Fruit fly (Drosophila melanogaster): Measurements from ENCODE around the gene CIAPIN1.

The CIAPIN1 gene

dm6 chr2L:15056359-15057220, 17.9 kb upstream of the CIAPIN1 start:
- TF ChIP-seq ttk (optimal IDR thresholded peaks at IDR 0.05) = no peak
- no peak for TF ChIP-seq insv (optimal IDR thresholded peaks at IDR 0.05)
- no peak for TF ChIP-seq psq (optimal IDR thresholded peaks at IDR 0.05)
- no peak for TF ChIP-seq Myc (optimal IDR thresholded peaks at IDR 0.05)
- no peak for TF ChIP-seq h (optimal IDR thresholded peaks at IDR 0.05)
- TF ChIP-seq Sin3A (optimal IDR thresholded peaks at IDR 0.05) = no peak

- TF ChIP-seq psq (optimal IDR thresholded peaks at IDR 0.05) (no peak), Sin3A (optimal IDR thresholded peaks at IDR 0.05) (no peak), h (optimal IDR thresholded peaks at IDR 0.05) (no peak), ttk (optimal IDR thresholded peaks at IDR 0.05) (no peak), insv (optimal IDR thresholded peaks at IDR 0.05) (no peak), Myc (optimal IDR thresholded peaks at IDR 0.05) (no peak)
These were observed 16.4 kb upstream of the CIAPIN1 start for dm6 chr2L:15055105-15055504.

- no peak for TF ChIP-seq Myc (optimal IDR thresholded peaks at IDR 0.05)
- no peak for TF ChIP-seq Sin3A (optimal IDR thresholded peaks at IDR 0.05)
- TF ChIP-seq insv (optimal IDR thresholded peaks at IDR 0.05) = no peak
- no peak for TF ChIP-seq ttk (optimal IDR thresholded peaks at IDR 0.05)
- no peak for TF ChIP-seq h (optimal IDR thresholded peaks at IDR 0.05)
- no peak for TF ChIP-seq psq (optimal IDR thresholded peaks at IDR 0.05)
These were observed 14.2 kb upstream of the CIAPIN1 start for dm6 chr2L:15052805-15053388.

dm6 chr2L:15043718-15044117, 5.1 kb upstream of the CIAPIN1 start:
- no peak for TF ChIP-seq insv (optimal IDR thresholded peaks at IDR 0.05)
- TF ChIP-seq Myc (optimal IDR thresholded peaks at IDR 0.05) = no peak
- no peak for TF ChIP-seq Sin3A (optimal IDR thresholded peaks at IDR 0.05)
- TF ChIP-seq h (optimal IDR thresholded peaks at IDR 0.05) = no peak
- TF ChIP-seq ttk (optimal IDR thresholded peaks at IDR 0.05) = no peak
- no peak for TF ChIP-seq psq (optimal IDR thresholded peaks at IDR 0.05)

dm6 chr2L:15039309-15039772, 680 bp upstream of the CIAPIN1 start:
- no peak for TF ChIP-seq psq (optimal IDR thresholded peaks at IDR 0.05)
- no peak for TF ChIP-seq insv (optimal IDR thresholded peaks at IDR 0.05)
- TF ChIP-seq Sin3A (optimal IDR thresholded peaks at IDR 0.05) = no peak
- TF ChIP-seq h (optimal IDR thresholded peaks at IDR 0.05) = no peak
- no peak for TF ChIP-seq Myc (optimal IDR thresholded peaks at IDR 0.05)
- no peak for TF ChIP-seq ttk (optimal IDR thresholded peaks at IDR 0.05)

- TF ChIP-seq psq (optimal IDR thresholded peaks at IDR 0.05) = no peak
- TF ChIP-seq ttk (optimal IDR thresholded peaks at IDR 0.05) = no peak
- no peak for TF ChIP-seq insv (optimal IDR thresholded peaks at IDR 0.05)
- no peak for TF ChIP-seq Myc (optimal IDR thresholded peaks at IDR 0.05)
- TF ChIP-seq Sin3A (optimal IDR thresholded peaks at IDR 0.05) = no peak
- TF ChIP-seq h (optimal IDR thresholded peaks at IDR 0.05) = no peak
These were observed 3.3 kb downstream of the CIAPIN1 start, which contains the start of gene yellow-c for dm6 chr2L:15035366-15035765. Gene yellow-c, plus strand, starts transcription at chr2L:15035394.

dm6 chr2L:15031650-15032049, 7.0 kb downstream of the CIAPIN1 start, which contains the start of gene CG31832:
Gene CG31832, minus strand, starts transcription at chr2L:15031750.
- no peak for TF ChIP-seq psq (optimal IDR thresholded peaks at IDR 0.05)
- no peak for TF ChIP-seq h (optimal IDR thresholded peaks at IDR 0.05)
- TF ChIP-seq Myc (optimal IDR thresholded peaks at IDR 0.05) = no peak
- TF ChIP-seq Sin3A (optimal IDR thresholded peaks at IDR 0.05) = no peak
- TF ChIP-seq insv (optimal IDR thresholded peaks at IDR 0.05) = no peak
- no peak for TF ChIP-seq ttk (optimal IDR thresholded peaks at IDR 0.05)

dm6 chr2L:15026582-15026981, 12.1 kb downstream of the CIAPIN1 start, which contains the start of gene CG33310:
Gene CG33310, plus strand, starts transcription at chr2L:15026882.
- TF ChIP-seq psq (optimal IDR thresholded peaks at IDR 0.05) (no peak), ttk (optimal IDR thresholded peaks at IDR 0.05) (no peak), Myc (optimal IDR thresholded peaks at IDR 0.05) (no peak), h (optimal IDR thresholded peaks at IDR 0.05) (no peak), Sin3A (optimal IDR thresholded peaks at IDR 0.05) (no peak)

- no peak for TF ChIP-seq Myc (optimal IDR thresholded peaks at IDR 0.05)
These were observed 22.6 kb downstream of the CIAPIN1 start, which contains the start of gene GABA-B-R1 for dm6 chr2L:15016031-15016430. Gene GABA-B-R1, plus strand, starts transcription at chr2L:15016331.

dm6 chr2L:15013523-15013922, 25.1 kb downstream of the CIAPIN1 start:
- TF ChIP-seq Myc (optimal IDR thresholded peaks at IDR 0.05) (no peak), insv (optimal IDR thresholded peaks at IDR 0.05) (no peak), ttk (optimal IDR thresholded peaks at IDR 0.05) (no peak), h (optimal IDR thresholded peaks at IDR 0.05) (no peak), psq (optimal IDR thresholded peaks at IDR 0.05) (no peak), Sin3A (optimal IDR thresholded peaks at IDR 0.05) (no peak)

- TF ChIP-seq Myc (optimal IDR thresholded peaks at IDR 0.05) = no peak
- no peak for TF ChIP-seq ttk (optimal IDR thresholded peaks at IDR 0.05)
- no peak for TF ChIP-seq psq (optimal IDR thresholded peaks at IDR 0.05)
- no peak for TF ChIP-seq insv (optimal IDR thresholded peaks at IDR 0.05)
- no peak for TF ChIP-seq h (optimal IDR thresholded peaks at IDR 0.05)
- no peak for TF ChIP-seq Sin3A (optimal IDR thresholded peaks at IDR 0.05)
These were observed 26.9 kb downstream of the CIAPIN1 start for dm6 chr2L:15011779-15012178.

dm6 chr2L:15009703-15010102, 29.0 kb downstream of the CIAPIN1 start, which contains the start of the genes THG and Rnmt:
Gene THG, minus strand, starts transcription at chr2L:15009724.
Gene Rnmt, plus strand, starts transcription at chr2L:15009939.
- no peak for TF ChIP-seq ttk (optimal IDR thresholded peaks at IDR 0.05)
- no peak for TF ChIP-seq Sin3A (optimal IDR thresholded peaks at IDR 0.05)
- no peak for TF ChIP-seq Myc (optimal IDR thresholded peaks at IDR 0.05)
- TF ChIP-seq h (optimal IDR thresholded peaks at IDR 0.05) = no peak
- TF ChIP-seq insv (optimal IDR thresholded peaks at IDR 0.05) = no peak
